Worm (Caenorhabditis elegans) whole organism, L3 larva: Measurements from ENCODE around the gene aars-1.

Experiments
- jun-1 ChIP-seq: fragments of 150-350 bp; optimal IDR thresholded peaks from 2 replicates; lab custom pipeline; 2014; ENCODE audit warnings: missing biosample characterization, missing genetic modification reagents, missing genetic modification characterization
- lin-39 ChIP-seq: fragments of 150-350 bp; optimal IDR thresholded peaks from 2 replicates; lab custom pipeline; 2018; ENCODE audit warnings: missing biosample characterization, missing genetic modification reagents, missing genetic modification characterization

DNA sequence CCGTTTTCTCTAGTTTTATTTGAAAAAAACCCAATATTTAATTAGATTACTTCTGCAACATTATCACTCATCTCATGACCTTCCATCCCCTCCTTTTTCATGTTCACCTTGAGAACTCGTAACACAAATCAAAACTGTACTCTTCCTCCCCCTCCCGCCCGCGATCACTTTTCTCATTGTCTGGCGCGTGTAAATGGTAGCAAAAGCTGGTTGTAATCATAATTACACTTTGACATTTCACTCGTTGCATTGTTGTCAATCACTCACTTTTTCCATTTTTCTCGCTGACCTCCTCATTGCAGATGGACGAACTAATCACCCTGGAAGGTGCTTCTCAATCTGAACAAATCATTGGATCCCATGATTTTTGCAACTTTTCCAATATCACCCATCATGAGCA, 46.1 kb upstream of the aars-1 start, which contains the start of gene npr-41:
- TF ChIP-seq lin-39 (tag; lab: Kevin White, UChicago) (no peak), jun-1 (tag; lab: Kevin White, UChicago) (no peak)
